Worm (Caenorhabditis elegans) whole organism, midembryonic: Measurements from ENCODE around the gene str-33.

Experiments
- cog-1 ChIP-seq: sonication (generic microtip); optimal IDR thresholded peaks from 2 replicates; lab custom pipeline; 2016; ENCODE audit warnings: missing genetic modification characterization, missing compliant biosample characterization
- flt-1 ChIP-seq: fragments of 200-800 bp; sonication (Bioruptor generic); IDR thresholded peaks from 2 replicates; pipeline ENCODE4 v1.3.6; 2022; ENCODE audit warnings: missing genetic modification characterization, missing compliant biosample characterization
- klf-2 ChIP-seq: fragments of 200-800 bp; sonication (Bioruptor generic); conservative IDR thresholded peaks from 2 replicates; pipeline ENCODE4 v1.3.6; 2022; ENCODE audit warnings: missing genetic modification reagents, missing genetic modification characterization, missing compliant biosample characterization
- med-1 ChIP-seq: sonication (generic microtip); optimal IDR thresholded peaks from 2 replicates; lab custom pipeline; 2017; ENCODE audit warnings: missing genetic modification characterization, mild to moderate bottlenecking, missing compliant biosample characterization, antibody characterized with exemption, missing genetic modification reagents; ENCODE audit not compliant: insufficient read depth
- ref-1 ChIP-seq: fragments of 200-800 bp; sonication (Bioruptor generic); conservative IDR thresholded peaks from 2 replicates; pipeline ENCODE4 v1.3.6; 2022; ENCODE audit warnings: missing genetic modification reagents, missing genetic modification characterization, missing compliant biosample characterization
- ztf-23 ChIP-seq: fragments of 200-800 bp; sonication (Bioruptor generic); IDR thresholded peaks from 2 replicates; pipeline ENCODE4 v1.3.6; 2022; ENCODE audit warnings: missing genetic modification reagents, missing genetic modification characterization, missing compliant biosample characterization
- ztf-29 ChIP-seq: fragments of 200-800 bp; sonication (Bioruptor generic); IDR thresholded peaks from 2 replicates; pipeline ENCODE4 v1.3.6; 2022; ENCODE audit warnings: missing genetic modification reagents, missing genetic modification characterization, missing compliant biosample characterization

DNA sequence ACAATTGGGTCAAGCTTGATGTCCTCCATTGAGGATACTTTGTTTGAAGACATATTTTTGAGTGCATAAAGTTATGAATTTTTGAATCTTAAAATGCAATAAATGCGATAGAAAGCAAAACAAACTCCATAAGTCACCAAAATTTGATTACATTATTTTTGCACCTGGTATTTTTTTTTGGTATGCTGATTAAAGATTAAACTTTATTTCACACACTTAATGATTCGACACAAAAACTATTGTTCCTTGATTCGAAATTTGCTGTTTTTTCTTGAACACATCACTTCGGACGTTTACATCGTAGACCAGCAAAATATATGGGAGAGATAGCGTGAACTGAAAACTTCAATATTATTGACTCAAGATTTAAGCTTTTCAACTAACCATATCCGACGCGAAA lies 11.9 kb downstream of the str-33 start, which contains the start of gene srg-61:
- TF ChIP-seq flt-1, result no peak
- TF ChIP-seq cog-1 (tag; lab: Kevin White, UChicago), result no peak
- no peak for TF ChIP-seq ztf-29 (GFP tag; lab: Robert Waterston, UW)
- TF ChIP-seq klf-2, result no peak
- TF ChIP-seq ztf-23, result no peak
- TF ChIP-seq ref-1, result no peak
- TF ChIP-seq med-1, result no peak
